Worm (Caenorhabditis elegans) whole organism, L2 larva: ENCODE results near the gene R53.8.
A peak's percentile ranks its signal among the peaks of the same experiment; 100 is the strongest.

ENCODE experiments used
- F13H6.1 ChIP-seq: sonication (generic microtip); optimal IDR thresholded peaks from 2 replicates; lab custom pipeline; 2016; ENCODE audit warnings: missing genetic modification characterization, missing compliant biosample characterization
- aly-2 ChIP-seq: fragments of 150-350 bp; optimal IDR thresholded peaks from 2 replicates; lab custom pipeline; 2014; ENCODE audit warnings: missing biosample characterization, missing genetic modification characterization
- elt-3 ChIP-seq: sonication (generic microtip); optimal IDR thresholded peaks from 2 replicates; lab custom pipeline; 2017; ENCODE audit warnings: missing biosample characterization, missing genetic modification characterization
- fos-1 ChIP-seq: fragments of 150-350 bp; optimal IDR thresholded peaks from 2 replicates; lab custom pipeline; 2014; ENCODE audit warnings: missing biosample characterization, missing genetic modification characterization
- mdl-1 ChIP-seq, 2 experiments: fragments of 150-350 bp in 1 of 2; sonication (generic microtip) in 1 of 2; optimal IDR thresholded peaks; 2 replicates each; lab custom pipeline; 2017; ENCODE audit warnings: missing biosample characterization in 2 of 2, missing genetic modification characterization in 2 of 2
- nhr-12 ChIP-seq: fragments of 150-350 bp; optimal IDR thresholded peaks from 2 replicates; lab custom pipeline; 2014; ENCODE audit warnings: missing biosample characterization, missing genetic modification characterization
- nhr-25 ChIP-seq: fragments of 150-350 bp; sonication (generic microtip); optimal IDR thresholded peaks from 3 replicates; lab custom pipeline; 2014; ENCODE audit warnings: missing biosample characterization, missing genetic modification characterization
- nhr-77 ChIP-seq: fragments of 150-350 bp; optimal IDR thresholded peaks from 2 replicates; lab custom pipeline; 2014; ENCODE audit warnings: missing biosample characterization, missing genetic modification characterization
- snpc-4 ChIP-seq: fragments of 150-350 bp; optimal IDR thresholded peaks from 2 replicates; lab custom pipeline; 2014; ENCODE audit warnings: missing biosample characterization, missing genetic modification characterization
- unc-55 ChIP-seq: fragments of 150-350 bp; sonication (generic microtip); optimal IDR thresholded peaks from 3 replicates; lab custom pipeline; 2014; ENCODE audit warnings: missing biosample characterization, missing genetic modification reagents, missing genetic modification characterization
- zag-1 ChIP-seq: fragments of 150-350 bp; optimal IDR thresholded peaks from 2 replicates; lab custom pipeline; 2014; ENCODE audit warnings: missing biosample characterization, missing genetic modification characterization

DNA sequence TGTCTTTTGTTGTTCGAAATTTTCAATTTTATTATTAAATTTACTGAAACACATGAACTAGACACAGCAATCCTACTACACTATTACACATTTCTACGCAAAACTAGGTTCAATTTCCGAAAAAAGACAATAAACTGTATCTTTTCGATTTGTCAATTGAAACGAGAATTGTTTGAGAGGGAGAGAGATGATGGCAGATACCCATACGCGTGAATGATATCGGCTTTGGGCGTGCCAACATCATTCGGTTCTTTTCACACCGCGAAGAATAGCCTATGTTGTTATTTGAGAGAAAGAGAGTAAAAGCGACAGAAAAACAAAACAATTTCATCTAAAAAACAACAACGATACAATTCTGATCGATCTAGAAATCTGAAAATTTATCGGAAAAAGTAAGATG, 35.2 kb downstream of the R53.8 start:
- TF ChIP-seq zag-1 (tag; lab: Kevin White, UChicago) (no peak), F13H6.1 (no peak), aly-2 (no peak), unc-55 (GFP tag; lab: Kevin White, UChicago) (no peak), snpc-4 (no peak), elt-3 (tag; lab: Kevin White, UChicago) (no peak), nhr-12 (tag; lab: Kevin White, UChicago) (no peak), nhr-25 (tag; lab: Kevin White, UChicago) (peak; percentile 21), fos-1 (tag; lab: Kevin White, UChicago) (no peak), nhr-77 (tag; lab: Kevin White, UChicago) (no peak), mdl-1 (tag; optimal IDR thresholded peaks at IDR 0.05; lab: Kevin White, UChicago) (no peak)
